Fruit fly (Drosophila melanogaster): Measurements from ENCODE around the gene Tpr2.

dm6 chr2L:16548418-16549108 lies 57.2 kb downstream of the Tpr2 start:
- no peak for TF ChIP-seq CG8478 (optimal IDR thresholded peaks at IDR 0.05)
- TF ChIP-seq CTCF (optimal IDR thresholded peaks at IDR 0.05): no peak
